Worm (Caenorhabditis elegans) whole organism, mixed stage, embryonic: ENCODE data around the gene ser-7.

Experiments used
- M03D4.4 ChIP-seq: sonication (generic microtip); optimal IDR thresholded peaks from 2 replicates; lab custom pipeline; 2017; ENCODE audit warnings: mild to moderate bottlenecking, missing genetic modification characterization, missing compliant biosample characterization
- bed-3 ChIP-seq: fragments of 200-800 bp; sonication (Bioruptor generic); optimal IDR thresholded peaks from 3 replicates; lab custom pipeline; 2018; ENCODE audit warnings: mild to moderate bottlenecking, missing genetic modification characterization, moderate library complexity, missing compliant biosample characterization
- blmp-1 ChIP-seq: fragments of 150-350 bp; optimal IDR thresholded peaks from 2 replicates; lab custom pipeline; 2014; ENCODE audit warnings: missing biosample characterization, missing genetic modification characterization
- ceh-43 ChIP-seq: fragments of 200-800 bp; sonication (Bioruptor generic); optimal IDR thresholded peaks from 2 replicates; lab custom pipeline; 2018; ENCODE audit warnings: mild to moderate bottlenecking, missing genetic modification characterization, moderate library complexity, missing compliant biosample characterization
- ceh-83 ChIP-seq: fragments of 200-800 bp; sonication (Bioruptor generic); optimal IDR thresholded peaks from 2 replicates; lab custom pipeline; 2018; ENCODE audit warnings: mild to moderate bottlenecking, missing genetic modification characterization, missing compliant biosample characterization
- ces-1 ChIP-seq: fragments of 150-350 bp; optimal IDR thresholded peaks from 2 replicates; lab custom pipeline; 2014; ENCODE audit warnings: missing biosample characterization, missing genetic modification reagents, missing genetic modification characterization
- cnd-1 ChIP-seq: fragments of 200-800 bp; sonication (Bioruptor generic); optimal IDR thresholded peaks from 2 replicates; lab custom pipeline; 2018; ENCODE audit warnings: mild to moderate bottlenecking, missing genetic modification characterization, missing compliant biosample characterization
- drap-1 ChIP-seq: fragments of 200-800 bp; sonication (Bioruptor generic); optimal IDR thresholded peaks from 3 replicates; lab custom pipeline; 2018; ENCODE audit warnings: mild to moderate bottlenecking, missing genetic modification characterization, missing compliant biosample characterization
- elt-1 ChIP-seq: sonication (generic microtip); optimal IDR thresholded peaks from 2 replicates; lab custom pipeline; 2017; ENCODE audit warnings: missing genetic modification characterization, mild to moderate bottlenecking, missing compliant biosample characterization, antibody characterized with exemption, moderate library complexity, borderline replicate concordance; ENCODE audit not compliant: insufficient read depth
- elt-3 ChIP-seq: fragments of 150-350 bp; optimal IDR thresholded peaks from 2 replicates; lab custom pipeline; 2014; ENCODE audit warnings: missing biosample characterization, missing genetic modification characterization
- flh-1 ChIP-seq: fragments of 200-800 bp; sonication (Bioruptor generic); optimal IDR thresholded peaks from 2 replicates; lab custom pipeline; 2018; ENCODE audit warnings: mild to moderate bottlenecking, missing genetic modification characterization, moderate library complexity, missing compliant biosample characterization
- ham-2 ChIP-seq: fragments of 200-800 bp; sonication (Bioruptor generic); optimal IDR thresholded peaks from 2 replicates; lab custom pipeline; 2018; ENCODE audit warnings: mild to moderate bottlenecking, missing genetic modification characterization, missing compliant biosample characterization
- lin-13 ChIP-seq: fragments of 150-350 bp; optimal IDR thresholded peaks from 2 replicates; lab custom pipeline; 2014; ENCODE audit warnings: missing biosample characterization, missing genetic modification characterization
- lin-32 ChIP-seq: fragments of 200-800 bp; sonication (Bioruptor generic); optimal IDR thresholded peaks from 2 replicates; lab custom pipeline; 2018; ENCODE audit warnings: mild to moderate bottlenecking, missing genetic modification characterization, missing compliant biosample characterization
- lsy-2 ChIP-seq: fragments of 150-350 bp; optimal IDR thresholded peaks from 2 replicates; lab custom pipeline; 2014; ENCODE audit warnings: missing biosample characterization, missing genetic modification characterization
- mls-2 ChIP-seq: sonication (generic microtip); optimal IDR thresholded peaks from 2 replicates; lab custom pipeline; 2016; ENCODE audit warnings: mild to moderate bottlenecking, missing genetic modification characterization, moderate library complexity, missing compliant biosample characterization
- nhr-12 ChIP-seq: fragments of 150-350 bp; optimal IDR thresholded peaks from 2 replicates; lab custom pipeline; 2014; ENCODE audit warnings: missing biosample characterization, missing genetic modification characterization
- nhr-2 ChIP-seq: fragments of 150-350 bp; optimal IDR thresholded peaks from 2 replicates; lab custom pipeline; 2014; ENCODE audit warnings: missing biosample characterization, missing genetic modification characterization
- nhr-237 ChIP-seq: fragments of 150-350 bp; optimal IDR thresholded peaks from 2 replicates; lab custom pipeline; 2014; ENCODE audit warnings: missing biosample characterization, missing genetic modification characterization
- nhr-76 ChIP-seq: sonication (generic microtip); optimal IDR thresholded peaks from 2 replicates; lab custom pipeline; 2017; ENCODE audit warnings: missing biosample characterization, missing genetic modification characterization
- pha-4 ChIP-seq: fragments of 150-350 bp; optimal IDR thresholded peaks from 2 replicates; lab custom pipeline; 2018; ENCODE audit warnings: missing biosample characterization, missing genetic modification reagents, missing genetic modification characterization
- snpc-4 ChIP-seq: fragments of 150-350 bp; optimal IDR thresholded peaks from 2 replicates; lab custom pipeline; 2014; ENCODE audit warnings: missing biosample characterization, missing genetic modification characterization
- sptf-1 ChIP-seq: sonication (generic microtip); optimal IDR thresholded peaks from 2 replicates; lab custom pipeline; 2017; ENCODE audit warnings: mild to moderate bottlenecking, missing genetic modification characterization, moderate library complexity, missing compliant biosample characterization
- unc-120 ChIP-seq: sonication (generic microtip); optimal IDR thresholded peaks from 2 replicates; lab custom pipeline; 2017; ENCODE audit warnings: missing genetic modification characterization, missing compliant biosample characterization; ENCODE audit not compliant: poor library complexity, severe bottlenecking
- unc-39 ChIP-seq: fragments of 150-350 bp; optimal IDR thresholded peaks from 2 replicates; lab custom pipeline; 2014; ENCODE audit warnings: missing biosample characterization, missing genetic modification characterization
- unc-62 ChIP-seq: fragments of 150-350 bp; optimal IDR thresholded peaks from 2 replicates; lab custom pipeline; 2014; ENCODE audit warnings: missing biosample characterization, missing genetic modification reagents, missing genetic modification characterization
- zip-8 ChIP-seq: fragments of 150-350 bp; optimal IDR thresholded peaks from 2 replicates; lab custom pipeline; 2014; ENCODE audit warnings: missing biosample characterization, missing genetic modification characterization
- ztf-11 ChIP-seq: fragments of 150-350 bp; optimal IDR thresholded peaks from 2 replicates; lab custom pipeline; 2014; ENCODE audit warnings: missing biosample characterization, missing genetic modification characterization

ser-7 gene

ce11 chrX:2703887-2704286, 30.5 kb downstream of the ser-7 start:
- TF ChIP-seq nhr-2 (tag; lab: Kevin White, UChicago) (peak; percentile 80), zip-8 (tag; lab: Kevin White, UChicago) (peak; percentile 66), ham-2 (peak; percentile 31), snpc-4 (tag; lab: Kevin White, UChicago) (no peak), elt-1 (tag; lab: Kevin White, UChicago) (peak; percentile 96), cnd-1 (tag; lab: Kevin White, UChicago) (no peak)

- TF ChIP-seq lin-32 (GFP tag; lab: Kevin White, UChicago) (no peak), lin-13 (no peak), snpc-4 (tag; lab: Kevin White, UChicago) (no peak), nhr-237 (tag; lab: Kevin White, UChicago) (no peak), drap-1 (GFP tag; lab: Kevin White, UChicago) (no peak), mls-2 (peak; percentile 1), ceh-83 (GFP tag; lab: Kevin White, UChicago) (no peak), ceh-43 (GFP tag; lab: Kevin White, UChicago) (no peak), nhr-2 (tag; lab: Kevin White, UChicago) (peak; percentile 67), M03D4.4 (no peak)
- TF ChIP-seq, all 35 proteins: peak for 2
Observed at ce11 chrX:2704768-2705486, 31.6 kb downstream of the ser-7 start.

DNA sequence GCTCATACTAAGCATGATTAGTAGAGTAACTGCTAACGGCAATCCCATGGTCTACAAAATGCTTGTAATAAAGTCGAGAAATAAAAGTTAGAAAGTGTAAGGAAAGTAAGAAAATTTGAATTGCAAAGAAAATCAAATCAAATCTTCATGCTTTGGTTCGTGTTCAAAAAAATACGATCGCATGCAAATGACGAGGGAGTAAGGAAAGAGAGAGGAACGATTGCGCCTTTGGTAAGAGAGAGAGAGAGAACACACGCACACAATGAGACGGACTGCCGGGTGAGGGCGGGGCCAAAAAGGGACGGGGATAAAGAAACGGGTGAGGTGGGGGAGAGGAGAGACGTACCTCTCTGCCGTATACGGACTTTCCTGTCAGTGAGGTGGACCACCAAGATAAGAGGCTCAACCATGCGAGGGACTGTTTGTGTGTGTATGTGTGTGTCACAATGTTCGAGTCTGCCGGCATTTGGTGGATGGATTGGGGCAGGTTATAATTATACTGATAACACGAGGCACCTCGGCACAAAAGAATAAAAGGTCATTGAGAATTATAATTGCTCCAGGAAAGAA, 32.5 kb downstream of the ser-7 start, which contains the start of gene igcm-3:
igcm-3 (minus strand) TSS at position 51 of the 570 bp plus-strand sequence.
- peak; percentile 60 for TF ChIP-seq nhr-2 (tag; lab: Kevin White, UChicago)
- TF ChIP-seq sptf-1 (tag; lab: Kevin White, UChicago): no peak
- peak; percentile 5 for TF ChIP-seq ztf-11 (tag; lab: Kevin White, UChicago)
- TF ChIP-seq blmp-1: no peak
- TF ChIP-seq bed-3 (GFP tag; lab: Kevin White, UChicago): no peak
- TF ChIP-seq flh-1: no peak
- no peak for TF ChIP-seq pha-4 (tag; lab: Kevin White, UChicago)
- no peak for TF ChIP-seq ces-1 (GFP tag; lab: Kevin White, UChicago)
- peak; percentile 51 for TF ChIP-seq ceh-43 (GFP tag; lab: Kevin White, UChicago)
- TF ChIP-seq mls-2: peak; percentile 34
- TF ChIP-seq snpc-4 (tag; lab: Kevin White, UChicago): no peak

ce11 chrX:2707480-2708015, 34.2 kb downstream of the ser-7 start:
- TF ChIP-seq zip-8 (tag; lab: Kevin White, UChicago): peak; percentile 89
- TF ChIP-seq mls-2: peak; percentile 76
- TF ChIP-seq flh-1: no peak
- no peak for TF ChIP-seq elt-3 (tag; lab: Kevin White, UChicago)
- TF ChIP-seq nhr-2 (tag; lab: Kevin White, UChicago): no peak
- no peak for TF ChIP-seq bed-3 (GFP tag; lab: Kevin White, UChicago)
- peak; percentile 49 for TF ChIP-seq ces-1 (GFP tag; lab: Kevin White, UChicago)
- no peak for TF ChIP-seq drap-1 (GFP tag; lab: Kevin White, UChicago)
- TF ChIP-seq nhr-12 (tag; lab: Kevin White, UChicago): no peak
- peak; percentile 67 for TF ChIP-seq ham-2
- TF ChIP-seq ceh-43 (GFP tag; lab: Kevin White, UChicago): peak; percentile 71
- TF ChIP-seq lin-13: no peak
- TF ChIP-seq nhr-76: no peak
- TF ChIP-seq lin-32 (GFP tag; lab: Kevin White, UChicago): no peak
- TF ChIP-seq elt-1 (tag; lab: Kevin White, UChicago): no peak
- peak; percentile 47 for TF ChIP-seq blmp-1

- TF ChIP-seq lin-13 (no peak), ham-2 (no peak), unc-62 (GFP tag; lab: Kevin White, UChicago) (peak; percentile 18), elt-1 (tag; lab: Kevin White, UChicago) (peak; percentile 21), lsy-2 (tag; lab: Kevin White, UChicago) (no peak), M03D4.4 (no peak), lin-32 (GFP tag; lab: Kevin White, UChicago) (no peak), zip-8 (tag; lab: Kevin White, UChicago) (no peak), ztf-11 (tag; lab: Kevin White, UChicago) (no peak), unc-120 (tag; lab: Kevin White, UChicago) (no peak), blmp-1 (no peak), nhr-2 (tag; lab: Kevin White, UChicago) (no peak), unc-39 (no peak)
Observed at ce11 chrX:2709183-2709582, 35.8 kb downstream of the ser-7 start.
